Worm (Caenorhabditis elegans): ENCODE data around the gene pgp-9.

DNA sequence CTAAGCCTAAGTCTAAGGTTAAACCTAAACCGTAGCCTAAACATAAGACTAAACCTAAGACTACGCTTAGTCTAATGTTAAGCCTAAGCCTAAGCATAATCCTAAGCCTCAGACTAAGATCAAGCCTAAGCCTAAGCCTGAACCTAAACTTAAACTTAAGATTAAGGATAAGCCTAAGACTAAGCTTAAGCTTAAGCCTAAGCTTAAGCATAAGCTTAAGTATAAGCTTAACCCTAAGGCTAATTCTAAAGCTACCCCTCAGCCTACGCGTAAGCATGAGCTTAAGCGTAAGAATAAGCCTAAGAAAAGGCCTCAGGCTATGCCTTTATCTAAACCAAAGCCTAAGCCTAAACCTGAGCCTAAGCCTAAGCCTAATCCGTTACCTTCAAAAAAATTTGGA, 27.4 kb upstream of the pgp-9 start:
- TF ChIP-seq unc-62 (GFP tag; optimal IDR thresholded peaks at IDR 0.05) (no peak), elt-2 (tag; optimal IDR thresholded peaks at IDR 0.05) (no peak), lin-13 (GFP tag; optimal IDR thresholded peaks at IDR 0.05) (no peak), unc-86 (tag; optimal IDR thresholded peaks at IDR 0.05) (no peak), C04F5.9 (tag; optimal IDR thresholded peaks at IDR 0.05) (no peak), mdl-1 (tag; optimal IDR thresholded peaks at IDR 0.05) (no peak), zag-1 (tag; optimal IDR thresholded peaks at IDR 0.05) (no peak), nhr-47 (tag; optimal IDR thresholded peaks at IDR 0.05) (no peak), irx-1 (tag; optimal IDR thresholded peaks at IDR 0.05) (no peak), lin-39 (tag; optimal IDR thresholded peaks at IDR 0.05) (no peak), snpc-4 (tag; optimal IDR thresholded peaks at IDR 0.05) (no peak), C16A3.4 (tag; optimal IDR thresholded peaks at IDR 0.05) (no peak), ama-1 (optimal IDR thresholded peaks at IDR 0.05) (no peak)
